Worm (Caenorhabditis elegans) whole organism, L2 larva: ENCODE results near the gene lido-10.

Experiments used
- C34F6.9 ChIP-seq: fragments of 150-350 bp; optimal IDR thresholded peaks from 2 replicates; lab custom pipeline; 2014; ENCODE audit warnings: missing biosample characterization, missing genetic modification characterization
- F13H6.1 ChIP-seq: sonication (generic microtip); optimal IDR thresholded peaks from 2 replicates; lab custom pipeline; 2016; ENCODE audit warnings: missing genetic modification characterization, missing compliant biosample characterization
- R02D3.7 ChIP-seq: fragments of 150-350 bp; optimal IDR thresholded peaks from 2 replicates; lab custom pipeline; 2014; ENCODE audit warnings: missing biosample characterization, missing genetic modification characterization
- Y55F3AM.14 ChIP-seq: fragments of 200-800 bp; sonication (Bioruptor generic); optimal IDR thresholded peaks from 2 replicates; lab custom pipeline; 2018; ENCODE audit warnings: mild to moderate bottlenecking, missing genetic modification characterization, missing compliant biosample characterization
- alr-1 ChIP-seq: fragments of 150-350 bp; optimal IDR thresholded peaks from 2 replicates; lab custom pipeline; 2014; ENCODE audit warnings: missing biosample characterization, missing genetic modification characterization
- aly-2 ChIP-seq: fragments of 150-350 bp; optimal IDR thresholded peaks from 2 replicates; lab custom pipeline; 2014; ENCODE audit warnings: missing biosample characterization, missing genetic modification characterization
- ama-1 ChIP-seq: fragments of 150-350 bp; optimal IDR thresholded peaks from 2 replicates; lab custom pipeline; 2018; ENCODE audit warnings: inconsistent platforms
- ceh-16 ChIP-seq: fragments of 150-350 bp; optimal IDR thresholded peaks from 2 replicates; lab custom pipeline; 2014; ENCODE audit warnings: missing biosample characterization, missing genetic modification characterization
- ceh-82 ChIP-seq: fragments of 150-350 bp; optimal IDR thresholded peaks from 2 replicates; lab custom pipeline; 2014; ENCODE audit warnings: missing biosample characterization, missing genetic modification characterization
- crh-2 ChIP-seq: sonication (generic microtip); optimal IDR thresholded peaks from 2 replicates; lab custom pipeline; 2017; ENCODE audit warnings: missing biosample characterization, missing genetic modification characterization
- dmd-4 ChIP-seq: sonication (generic microtip); optimal IDR thresholded peaks from 2 replicates; lab custom pipeline; 2017; ENCODE audit warnings: missing biosample characterization, missing genetic modification characterization
- egl-27 ChIP-seq: sonication (generic microtip); optimal IDR thresholded peaks from 3 replicates; lab custom pipeline; 2017; ENCODE audit warnings: missing biosample characterization, missing genetic modification reagents, missing genetic modification characterization
- elt-1 ChIP-seq: fragments of 150-350 bp; optimal IDR thresholded peaks from 2 replicates; lab custom pipeline; 2014; ENCODE audit warnings: missing biosample characterization, missing genetic modification characterization
- elt-3 ChIP-seq: sonication (generic microtip); optimal IDR thresholded peaks from 2 replicates; lab custom pipeline; 2017; ENCODE audit warnings: missing biosample characterization, missing genetic modification characterization
- fos-1 ChIP-seq: fragments of 150-350 bp; optimal IDR thresholded peaks from 2 replicates; lab custom pipeline; 2014; ENCODE audit warnings: missing biosample characterization, missing genetic modification characterization
- gmeb-1 ChIP-seq: fragments of 150-350 bp; optimal IDR thresholded peaks from 2 replicates; lab custom pipeline; 2014; ENCODE audit warnings: missing biosample characterization, missing genetic modification characterization
- lin-11 ChIP-seq: fragments of 150-350 bp; sonication (generic microtip); optimal IDR thresholded peaks from 2 replicates; lab custom pipeline; 2014; ENCODE audit warnings: missing biosample characterization, missing genetic modification characterization, inconsistent platforms, mixed read lengths
- lin-13 ChIP-seq: fragments of 150-350 bp; optimal IDR thresholded peaks from 2 replicates; lab custom pipeline; 2014; ENCODE audit warnings: missing biosample characterization, missing genetic modification reagents, missing genetic modification characterization
- lin-39 ChIP-seq: fragments of 150-350 bp; optimal IDR thresholded peaks from 2 replicates; lab custom pipeline; 2014; ENCODE audit warnings: missing biosample characterization, missing genetic modification reagents, missing genetic modification characterization
- lsy-2 ChIP-seq, 2 experiments: fragments of 150-350 bp in 1 of 2; sonication (generic microtip) in 1 of 2; optimal IDR thresholded peaks; 2 replicates each; lab custom pipeline; 2014 to 2017; ENCODE audit warnings: missing biosample characterization in 2 of 2, missing genetic modification characterization in 2 of 2
- mab-5 ChIP-seq: fragments of 150-350 bp; optimal IDR thresholded peaks from 2 replicates; lab custom pipeline; 2014; ENCODE audit warnings: missing biosample characterization, missing genetic modification characterization
- mbf-1 ChIP-seq: sonication (generic microtip); optimal IDR thresholded peaks from 2 replicates; lab custom pipeline; 2017; ENCODE audit warnings: missing biosample characterization, missing genetic modification characterization
- nhr-10 ChIP-seq: sonication (generic microtip); optimal IDR thresholded peaks from 2 replicates; lab custom pipeline; 2017; ENCODE audit warnings: missing biosample characterization, missing genetic modification characterization
- nhr-11 ChIP-seq: fragments of 150-350 bp; optimal IDR thresholded peaks from 2 replicates; lab custom pipeline; 2014; ENCODE audit warnings: missing biosample characterization, missing genetic modification characterization
- nhr-129 ChIP-seq: fragments of 150-350 bp; optimal IDR thresholded peaks from 2 replicates; lab custom pipeline; 2014; ENCODE audit warnings: missing biosample characterization, missing genetic modification characterization
- nhr-21 ChIP-seq: fragments of 150-350 bp; optimal IDR thresholded peaks from 2 replicates; lab custom pipeline; 2014; ENCODE audit warnings: missing biosample characterization, missing genetic modification characterization
- nhr-23 ChIP-seq: fragments of 150-350 bp; optimal IDR thresholded peaks from 2 replicates; lab custom pipeline; 2014; ENCODE audit warnings: missing biosample characterization, missing genetic modification reagents, missing genetic modification characterization
- nhr-237 ChIP-seq: fragments of 150-350 bp; optimal IDR thresholded peaks from 2 replicates; lab custom pipeline; 2014; ENCODE audit warnings: missing biosample characterization, missing genetic modification characterization
- nhr-25 ChIP-seq: fragments of 150-350 bp; sonication (generic microtip); optimal IDR thresholded peaks from 3 replicates; lab custom pipeline; 2014; ENCODE audit warnings: missing biosample characterization, missing genetic modification characterization
- nhr-6 ChIP-seq: fragments of 150-350 bp; optimal IDR thresholded peaks from 2 replicates; lab custom pipeline; 2014; ENCODE audit warnings: missing biosample characterization, missing genetic modification characterization
- nhr-77 ChIP-seq: fragments of 150-350 bp; optimal IDR thresholded peaks from 2 replicates; lab custom pipeline; 2014; ENCODE audit warnings: missing biosample characterization, missing genetic modification characterization
- peb-1 ChIP-seq: fragments of 150-350 bp; optimal IDR thresholded peaks from 2 replicates; lab custom pipeline; 2014; ENCODE audit warnings: missing biosample characterization, missing genetic modification characterization
- sem-4 ChIP-seq: fragments of 150-350 bp; optimal IDR thresholded peaks from 2 replicates; lab custom pipeline; 2014; ENCODE audit warnings: missing biosample characterization, missing genetic modification reagents, missing genetic modification characterization
- skn-1 ChIP-seq: sonication (generic microtip); optimal IDR thresholded peaks from 2 replicates; lab custom pipeline; 2017; ENCODE audit warnings: missing biosample characterization, missing genetic modification characterization
- sma-3 ChIP-seq: sonication (generic microtip); optimal IDR thresholded peaks from 2 replicates; lab custom pipeline; 2016; ENCODE audit warnings: missing genetic modification reagents, missing genetic modification characterization, missing compliant biosample characterization
- sma-9 ChIP-seq, 2 experiments: fragments of 150-350 bp in 1 of 2; sonication (generic microtip) in 1 of 2; optimal IDR thresholded peaks; 2 replicates each; lab custom pipeline; 2014 to 2016; ENCODE audit warnings: missing genetic modification characterization in 2 of 2, mild to moderate bottlenecking in 1 of 2, missing biosample characterization in 1 of 2, missing compliant biosample characterization in 1 of 2, missing genetic modification reagents in 1 of 2, moderate library complexity in 1 of 2
- snpc-4 ChIP-seq: fragments of 150-350 bp; optimal IDR thresholded peaks from 2 replicates; lab custom pipeline; 2014; ENCODE audit warnings: missing biosample characterization, missing genetic modification characterization
- unc-39 ChIP-seq: fragments of 150-350 bp; optimal IDR thresholded peaks from 2 replicates; lab custom pipeline; 2014; ENCODE audit warnings: missing biosample characterization, missing genetic modification characterization
- unc-55 ChIP-seq: fragments of 150-350 bp; sonication (generic microtip); optimal IDR thresholded peaks from 3 replicates; lab custom pipeline; 2014; ENCODE audit warnings: missing biosample characterization, missing genetic modification reagents, missing genetic modification characterization
- unc-62 ChIP-seq: fragments of 150-350 bp; optimal IDR thresholded peaks from 2 replicates; lab custom pipeline; 2014; ENCODE audit warnings: missing biosample characterization, missing genetic modification reagents, missing genetic modification characterization
- zag-1 ChIP-seq: fragments of 150-350 bp; optimal IDR thresholded peaks from 2 replicates; lab custom pipeline; 2014; ENCODE audit warnings: missing biosample characterization, missing genetic modification characterization
- ztf-1 ChIP-seq: fragments of 200-800 bp; sonication (Bioruptor generic); conservative IDR thresholded peaks from 2 replicates; pipeline ENCODE4 v1.3.6; 2022; ENCODE audit warnings: missing genetic modification characterization, missing compliant biosample characterization
- ztf-11 ChIP-seq: sonication (generic microtip); optimal IDR thresholded peaks from 2 replicates; lab custom pipeline; 2017; ENCODE audit warnings: missing biosample characterization, missing genetic modification characterization

Gene lido-10

ce11 chrII:3002211-3002610 lies at the start of gene lido-10:
Gene lido-10 (plus strand): TSS chrII:3002511.
- TF ChIP-seq crh-2 (tag; lab: Kevin White, UChicago) (no peak), elt-1 (tag; lab: Kevin White, UChicago) (no peak), R02D3.7 (tag; lab: Kevin White, UChicago) (no peak), dmd-4 (tag; lab: Kevin White, UChicago) (no peak), gmeb-1 (no peak), unc-39 (tag; lab: Kevin White, UChicago) (no peak), sem-4 (tag; lab: Kevin White, UChicago) (no peak)

- TF ChIP-seq elt-1 (tag; lab: Kevin White, UChicago) (no peak), unc-39 (tag; lab: Kevin White, UChicago) (no peak), sma-3 (GFP tag; lab: Kevin White, UChicago) (no peak), lsy-2 (tag; optimal IDR thresholded peaks at IDR 0.05; lab: Kevin White, UChicago) (no peak), ztf-1 (GFP tag; lab: Robert Waterston, UW) (no peak), elt-3 (tag; lab: Kevin White, UChicago) (no peak), F13H6.1 (no peak), nhr-77 (tag; lab: Kevin White, UChicago) (no peak), peb-1 (tag; lab: Kevin White, UChicago) (no peak), aly-2 (tag; lab: Kevin White, UChicago) (no peak), mbf-1 (tag; lab: Kevin White, UChicago) (no peak)
Observed at ce11 chrII:2952629-2953028, 49.7 kb upstream of the lido-10 start, which contains the start of gene irld-51. Gene irld-51 (minus strand): TSS chrII:2952729.

- TF ChIP-seq F13H6.1 = no peak
Observed at ce11 chrII:2955656-2956115, 46.6 kb upstream of the lido-10 start, which contains the start of gene irld-48. Gene irld-48 (plus strand): TSS chrII:2956065.

ce11 chrII:2958308-2958707 lies 44.0 kb upstream of the lido-10 start, which contains the start of gene srw-60:
Gene srw-60 (plus strand): TSS chrII:2958608.
- TF ChIP-seq R02D3.7 (tag; lab: Kevin White, UChicago) (no peak), ama-1 (lab: Kevin White, UChicago) (no peak)

- TF ChIP-seq mbf-1 (tag; lab: Kevin White, UChicago) (no peak), alr-1 (tag; lab: Kevin White, UChicago) (no peak), lin-13 (GFP tag; lab: Kevin White, UChicago) (no peak), unc-62 (GFP tag; lab: Kevin White, UChicago) (no peak), nhr-10 (tag; lab: Kevin White, UChicago) (no peak), zag-1 (peak; percentile 81), snpc-4 (tag; lab: Kevin White, UChicago) (no peak), lin-39 (tag; lab: Kevin White, UChicago) (no peak), sma-3 (GFP tag; lab: Kevin White, UChicago) (no peak), nhr-25 (tag; lab: Kevin White, UChicago) (no peak), ama-1 (lab: Kevin White, UChicago) (no peak), R02D3.7 (tag; lab: Kevin White, UChicago) (no peak), nhr-11 (tag; lab: Kevin White, UChicago) (no peak), nhr-6 (tag; lab: Kevin White, UChicago) (no peak), skn-1 (tag; lab: Kevin White, UChicago) (no peak), elt-3 (tag; lab: Kevin White, UChicago) (no peak), nhr-129 (no peak), unc-39 (tag; lab: Kevin White, UChicago) (no peak), ceh-82 (tag; lab: Kevin White, UChicago) (no peak), sma-9 (GFP tag; optimal IDR thresholded peaks at IDR 0.05; lab: Kevin White, UChicago) (peak; percentile 79), sma-9 (tag; optimal IDR thresholded peaks at IDR 0.05; lab: Kevin White, UChicago) (no peak), dmd-4 (tag; lab: Kevin White, UChicago) (no peak), fos-1 (tag; lab: Kevin White, UChicago) (no peak), elt-1 (tag; lab: Kevin White, UChicago) (no peak), ceh-16 (tag; lab: Kevin White, UChicago) (no peak), unc-55 (peak; percentile 47), nhr-77 (tag; lab: Kevin White, UChicago) (no peak), Y55F3AM.14 (GFP tag; lab: Kevin White, UChicago) (peak; percentile 46), ztf-11 (tag; lab: Kevin White, UChicago) (no peak), C34F6.9 (tag; lab: Kevin White, UChicago) (peak; percentile 41), sem-4 (tag; lab: Kevin White, UChicago) (no peak), mab-5 (tag; lab: Kevin White, UChicago) (peak; percentile 31), nhr-23 (tag; lab: Kevin White, UChicago) (no peak), aly-2 (tag; lab: Kevin White, UChicago) (no peak), lin-11 (tag; lab: Kevin White, UChicago) (peak; percentile 7), nhr-237 (tag; lab: Kevin White, UChicago) (no peak), nhr-21 (tag; lab: Kevin White, UChicago) (no peak), F13H6.1 (peak; percentile 57), egl-27 (no peak)
Observed at ce11 chrII:2962531-2963164, 39.7 kb upstream of the lido-10 start.
